Fruit fly (Drosophila melanogaster) whole organism, adult: ENCODE results near the gene InR.

Experiments
- CG5204 ChIP-seq: fragments of 200-800 bp; sonication (Bioruptor generic); optimal IDR thresholded peaks from 2 replicates; lab custom pipeline; 2016; ENCODE audit warnings: missing biosample characterization, missing genetic modification characterization
- kay ChIP-seq: fragments of 200-800 bp; sonication (Bioruptor generic); peaks from one replicate; lab custom pipeline; 2016; ENCODE audit warnings: missing biosample characterization, missing genetic modification characterization, borderline replicate concordance

dm6 chr3R:21587480-21588055 is 31.6 kb downstream of the InR start:
- TF ChIP-seq kay (GFP tag; lab: Kevin White, UChicago) = peak; percentile 77
- TF ChIP-seq CG5204 (GFP tag; lab: Kevin White, UChicago) = peak; percentile 22
